Fruit fly (Drosophila melanogaster) S2 (cell line): ENCODE results near the gene Gs2.

Experiments
- CG8478 ChIP-seq: fragments of >200 bp; optimal IDR thresholded peaks from 2 replicates; lab custom pipeline; 2018
- CTCF ChIP-seq, 2 experiments: fragments of >200 bp; optimal IDR thresholded peaks; 2 replicates each; lab custom pipeline; 2018

- TF ChIP-seq CTCF (optimal IDR thresholded peaks at IDR 0.05; lab: Kevin White, UChicago) (no peak), CG8478 (no peak)
Measured at dm6 chrX:11449476-11450119, 27.0 kb downstream of the Gs2 start.
